Fruit fly (Drosophila melanogaster): ENCODE measurements around the gene gudu.

The gudu gene

dm6 chr2L:7433957-7434736 is 45.8 kb downstream of the gudu start (continued):
- TF ChIP-seq scrt (GFP tag; optimal IDR thresholded peaks at IDR 0.05) = peak; percentile 59
- TF ChIP-seq CG7987 (GFP tag; optimal IDR thresholded peaks at IDR 0.05) = no peak
- peak; percentile 86 for TF ChIP-seq Taf1 (GFP tag; IDR thresholded peaks at IDR 0.05)
- no peak for TF ChIP-seq CG1832 (GFP tag; optimal IDR thresholded peaks at IDR 0.05)
- TF ChIP-seq gcm (GFP tag; optimal IDR thresholded peaks at IDR 0.05) = peak; percentile 64
- TF ChIP-seq Nf-YA (GFP tag; IDR thresholded peaks at IDR 0.05) = peak; percentile 62; the same call in 1 of the 2 replicates
- TF ChIP-seq CG17829 (tag; optimal IDR thresholded peaks at IDR 0.05) = peak; percentile 29
- peak; percentile 14 for TF ChIP-seq CG4820 (GFP tag; optimal IDR thresholded peaks at IDR 0.05)
- TF ChIP-seq CG15269 (tag; optimal IDR thresholded peaks at IDR 0.05) = peak; percentile 90
- peak; percentile 58 for TF ChIP-seq tap (tag; optimal IDR thresholded peaks at IDR 0.05)
- TF ChIP-seq jigr1 (GFP tag; IDR thresholded peaks at IDR 0.05) = no peak
- TF ChIP-seq nerfin-1 (tag; optimal IDR thresholded peaks at IDR 0.05) = no peak
- peak; percentile 26 for TF ChIP-seq CG2875 (GFP tag; optimal IDR thresholded peaks at IDR 0.05)
- no peak for TF ChIP-seq Hey (tag; optimal IDR thresholded peaks at IDR 0.05)
- peak; percentile 19 for TF ChIP-seq CG3407 (GFP tag; optimal IDR thresholded peaks at IDR 0.05)
- 0 out of 2 replicates have a peak, but pooled peaks have one; percentile 41 for TF ChIP-seq ro (GFP tag; IDR thresholded peaks at IDR 0.05)
- 0 out of 2 replicates have a peak, but pooled peaks have one; percentile 45 for TF ChIP-seq CG1024 (GFP tag; IDR thresholded peaks at IDR 0.05)
- no peak for TF ChIP-seq en (GFP tag; optimal IDR thresholded peaks at IDR 0.05)
- peak in 1 of 2 experiments; percentile 2 for TF ChIP-seq crp (GFP tag; optimal IDR thresholded peaks at IDR 0.05)
- TF ChIP-seq CG30431 (GFP tag; optimal IDR thresholded peaks at IDR 0.05) = no peak
- TF ChIP-seq Bdp1 (GFP tag; optimal IDR thresholded peaks at IDR 0.05) = no peak
- TF ChIP-seq sens (GFP tag) = peak; percentile 73
- TF ChIP-seq hth (optimal IDR thresholded peaks at IDR 0.05) = no peak
- peak; percentile 16; the same call in 1 of the 2 replicates for TF ChIP-seq ara (GFP tag; IDR thresholded peaks at IDR 0.05)
- TF ChIP-seq sr (GFP tag; IDR thresholded peaks at IDR 0.05) = peak; percentile 22; the same call in 1 of the 3 replicates
- TF ChIP-seq nom (GFP tag; optimal IDR thresholded peaks at IDR 0.05) = no peak
- TF ChIP-seq Pdp1 (GFP tag; optimal IDR thresholded peaks at IDR 0.05) = peak; percentile 14 to 31
- TF ChIP-seq her (GFP tag; optimal IDR thresholded peaks at IDR 0.05) = no peak
- no peak for TF ChIP-seq tup (GFP tag; optimal IDR thresholded peaks at IDR 0.05)
- no peak for TF ChIP-seq maf-S (GFP tag; optimal IDR thresholded peaks at IDR 0.05)
- TF ChIP-seq z (GFP tag; IDR thresholded peaks at IDR 0.05) = no peak
- peak; percentile 83 for TF ChIP-seq Poxn (GFP tag; IDR thresholded peaks at IDR 0.05)
- peak; percentile 58 for TF ChIP-seq CG12219 (GFP tag; optimal IDR thresholded peaks at IDR 0.05)
- peak; percentile 51; the same call in 2 of the 3 replicates for TF ChIP-seq H15 (GFP tag; IDR thresholded peaks at IDR 0.05)
- peak; percentile 90 for TF ChIP-seq CG11456 (GFP tag; IDR thresholded peaks at IDR 0.05)
- no peak for TF ChIP-seq nerfin-2 (GFP tag; IDR thresholded peaks at IDR 0.05; ENCODE audit: partially characterized antibody)
- peak; percentile 38; the same call in 3 of the 4 replicates for TF ChIP-seq Gug (GFP tag; IDR thresholded peaks at IDR 0.05)
- peak; percentile 46 to 51 for TF ChIP-seq dpn (GFP tag; optimal IDR thresholded peaks at IDR 0.05)
- TF ChIP-seq Mrtf (GFP tag; IDR thresholded peaks at IDR 0.05) = peak; percentile 66; the same call in 1 of the 3 replicates
- TF ChIP-seq CG12071 (GFP tag; optimal IDR thresholded peaks at IDR 0.05) = peak; percentile 0
- TF ChIP-seq Sry-β (GFP tag; optimal IDR thresholded peaks at IDR 0.05) = no peak
- no peak for TF ChIP-seq gt (GFP tag; IDR thresholded peaks at IDR 0.05)
- no peak for TF ChIP-seq hbn (GFP tag; IDR thresholded peaks at IDR 0.05; ENCODE audit: partially characterized antibody)
- TF ChIP-seq Dip2 (GFP tag; IDR thresholded peaks at IDR 0.05) = no peak
- peak; percentile 82 for TF ChIP-seq mirr (GFP tag; optimal IDR thresholded peaks at IDR 0.05)
- peak; percentile 19 for TF ChIP-seq Ets97D (GFP tag; optimal IDR thresholded peaks at IDR 0.05)
- peak in 1 of 2 experiments; percentile 61 for TF ChIP-seq Eip74EF (GFP tag; optimal IDR thresholded peaks at IDR 0.05)
- TF ChIP-seq CG3726 (GFP tag; IDR thresholded peaks at IDR 0.05) = peak; percentile 51; the same call in 1 of the 3 replicates
- no peak for TF ChIP-seq Scr (GFP tag; IDR thresholded peaks at IDR 0.05; ENCODE audit: partially characterized antibody)

Data from whole organism, embryonic.